Worm (Caenorhabditis elegans) whole organism, L1 larva: ENCODE data around the gene ctbp-1.

Source experiments
- C16A3.4 ChIP-seq: fragments of 150-350 bp; optimal IDR thresholded peaks from 2 replicates; lab custom pipeline; 2014; ENCODE audit warnings: missing biosample characterization, missing genetic modification characterization
- C34B4.2 ChIP-seq: sonication (generic microtip); optimal IDR thresholded peaks from 2 replicates; lab custom pipeline; 2017; ENCODE audit warnings: mild to moderate bottlenecking, missing genetic modification characterization, missing compliant biosample characterization
- ama-1 ChIP-seq: fragments of 150-350 bp; optimal IDR thresholded peaks from 2 replicates; lab custom pipeline; 2014
- blmp-1 ChIP-seq: fragments of 150-350 bp; optimal IDR thresholded peaks from 2 replicates; lab custom pipeline; 2014; ENCODE audit warnings: missing biosample characterization, missing genetic modification characterization
- ceh-63 ChIP-seq: fragments of 200-800 bp; sonication (Bioruptor generic); optimal IDR thresholded peaks from 2 replicates; lab custom pipeline; 2018; ENCODE audit warnings: mild to moderate bottlenecking, missing genetic modification characterization, missing compliant biosample characterization
- ceh-8 ChIP-seq: fragments of 200-800 bp; sonication (Bioruptor generic); optimal IDR thresholded peaks from 2 replicates; lab custom pipeline; 2018; ENCODE audit warnings: mild to moderate bottlenecking, missing genetic modification characterization, moderate library complexity, missing compliant biosample characterization
- ceh-82 ChIP-seq, 3 experiments: fragments of 150-350 bp in 1 of 3; sonication (generic microtip) in 2 of 3; optimal IDR thresholded peaks; 2 replicates each; lab custom pipeline; 2014 to 2017; ENCODE audit warnings: missing biosample characterization in 3 of 3, missing genetic modification characterization in 3 of 3
- ceh-88 ChIP-seq: fragments of 200-800 bp; sonication (Bioruptor generic); IDR thresholded peaks from 2 replicates; pipeline ENCODE4 v1.3.6; 2022; ENCODE audit warnings: missing genetic modification characterization, missing compliant biosample characterization
- ces-1 ChIP-seq: fragments of 150-350 bp; optimal IDR thresholded peaks from 2 replicates; lab custom pipeline; 2014; ENCODE audit warnings: missing biosample characterization, missing genetic modification reagents, missing genetic modification characterization
- dsc-1 ChIP-seq: sonication (generic microtip); optimal IDR thresholded peaks from 2 replicates; lab custom pipeline; 2016; ENCODE audit warnings: mild to moderate bottlenecking, missing genetic modification characterization, missing compliant biosample characterization
- efl-1 ChIP-seq, 4 experiments: fragments of 150-350 bp; optimal IDR thresholded peaks in 3 of 4; peaks in 1 of 4; 1 replicate in 1 of 4; 2 replicates in 3 of 4; lab custom pipeline; 2014; ENCODE audit warnings: missing biosample characterization in 2 of 4, missing genetic modification characterization in 2 of 4, missing genetic modification reagents in 2 of 4
- egl-13 ChIP-seq: sonication (generic microtip); optimal IDR thresholded peaks from 2 replicates; lab custom pipeline; 2016; ENCODE audit warnings: missing genotype, missing genetic modification reagents, missing genetic modification characterization, missing compliant biosample characterization
- elt-2 ChIP-seq: sonication (generic microtip); optimal IDR thresholded peaks from 2 replicates; lab custom pipeline; 2016; ENCODE audit warnings: missing genetic modification characterization, mild to moderate bottlenecking, inconsistent platforms, missing compliant biosample characterization, missing genetic modification reagents
- elt-3 ChIP-seq, 6 experiments: fragments of 150-350 bp in 1 of 6; sonication (generic microtip); optimal IDR thresholded peaks; 2 replicates each; lab custom pipeline; 2017 to 2018; ENCODE audit warnings: missing biosample characterization in 6 of 6, missing genetic modification characterization in 6 of 6, inconsistent platforms in 1 of 6
- fkh-4 ChIP-seq: sonication (generic microtip); optimal IDR thresholded peaks from 2 replicates; lab custom pipeline; 2016; ENCODE audit warnings: missing compliant biosample characterization, missing genetic modification characterization, borderline replicate concordance
- fkh-8 ChIP-seq: sonication (generic microtip); optimal IDR thresholded peaks from 2 replicates; lab custom pipeline; 2016; ENCODE audit warnings: mild to moderate bottlenecking, missing genetic modification characterization, missing compliant biosample characterization
- fos-1 ChIP-seq: fragments of 150-350 bp; optimal IDR thresholded peaks from 2 replicates; lab custom pipeline; 2014; ENCODE audit warnings: missing biosample characterization, missing genetic modification characterization
- grh-1 ChIP-seq: fragments of 200-800 bp; sonication (Bioruptor generic); IDR thresholded peaks from 2 replicates; pipeline ENCODE4 v1.3.6; 2022; ENCODE audit warnings: missing genetic modification reagents, missing genetic modification characterization, missing compliant biosample characterization
- hlh-17 ChIP-seq: fragments of 200-800 bp; sonication (Bioruptor generic); optimal IDR thresholded peaks from 2 replicates; lab custom pipeline; 2018; ENCODE audit warnings: missing genetic modification characterization, mild to moderate bottlenecking, missing compliant biosample characterization, moderate library complexity, borderline replicate concordance
- hlh-4 ChIP-seq: sonication (generic microtip); optimal IDR thresholded peaks from 2 replicates; lab custom pipeline; 2016; ENCODE audit warnings: mild to moderate bottlenecking, missing genetic modification characterization, missing compliant biosample characterization
- isw-1 ChIP-seq: fragments of 200-800 bp; sonication (Bioruptor generic); IDR thresholded peaks from 2 replicates; pipeline ENCODE4 v1.3.6; 2022; ENCODE audit warnings: missing genetic modification characterization, missing compliant biosample characterization
- lin-14 ChIP-seq: fragments of 200-800 bp; sonication (Bioruptor generic); optimal IDR thresholded peaks from 2 replicates; lab custom pipeline; 2018; ENCODE audit warnings: mild to moderate bottlenecking, missing genetic modification characterization, moderate library complexity, missing compliant biosample characterization
- lin-15B ChIP-seq: fragments of 150-350 bp; sonication (generic microtip); optimal IDR thresholded peaks from 3 replicates; lab custom pipeline; 2014; ENCODE audit warnings: missing biosample characterization, missing genetic modification characterization
- lin-35 ChIP-seq, 2 experiments: fragments of 150-350 bp; optimal IDR thresholded peaks; 2 replicates each; lab custom pipeline; 2014; ENCODE audit warnings: missing biosample characterization in 2 of 2, missing genetic modification characterization in 2 of 2, missing genetic modification reagents in 2 of 2
- lin-39 ChIP-seq: fragments of 150-350 bp; optimal IDR thresholded peaks from 2 replicates; lab custom pipeline; 2014; ENCODE audit warnings: missing biosample characterization, missing genetic modification reagents, missing genetic modification characterization
- lsy-2 ChIP-seq, 2 experiments: fragments of 150-350 bp; optimal IDR thresholded peaks; 2 replicates each; lab custom pipeline; 2014; ENCODE audit warnings: missing biosample characterization in 2 of 2, missing genetic modification characterization in 2 of 2
- mab-9 ChIP-seq: fragments of 200-800 bp; sonication (Bioruptor generic); IDR thresholded peaks from 2 replicates; pipeline ENCODE4 v1.3.6; 2022; ENCODE audit warnings: missing genetic modification reagents, missing genetic modification characterization, missing compliant biosample characterization
- mdl-1 ChIP-seq, 2 experiments: fragments of 150-350 bp; optimal IDR thresholded peaks; 2 replicates each; lab custom pipeline; 2014 to 2017; ENCODE audit warnings: missing biosample characterization in 2 of 2, missing genetic modification characterization in 2 of 2, inconsistent platforms in 1 of 2
- mef-2 ChIP-seq: fragments of 150-350 bp; optimal IDR thresholded peaks from 2 replicates; lab custom pipeline; 2014; ENCODE audit warnings: missing biosample characterization, missing genetic modification characterization
- nhr-12 ChIP-seq: sonication (generic microtip); optimal IDR thresholded peaks from 2 replicates; lab custom pipeline; 2017; ENCODE audit warnings: missing biosample characterization, missing genetic modification characterization
- nhr-47 ChIP-seq: sonication (generic microtip); optimal IDR thresholded peaks from 2 replicates; lab custom pipeline; 2016; ENCODE audit warnings: mild to moderate bottlenecking, missing genetic modification characterization, moderate library complexity, missing compliant biosample characterization
- nhr-71 ChIP-seq: sonication (generic microtip); optimal IDR thresholded peaks from 2 replicates; lab custom pipeline; 2016; ENCODE audit warnings: mild to moderate bottlenecking, missing genetic modification characterization, moderate library complexity, missing compliant biosample characterization
- nhr-76 ChIP-seq: sonication (generic microtip); optimal IDR thresholded peaks from 2 replicates; lab custom pipeline; 2017; ENCODE audit warnings: missing biosample characterization, missing genetic modification characterization
- nhr-85 ChIP-seq: sonication (generic microtip); peaks from one replicate; lab custom pipeline; 2016; ENCODE audit warnings: missing genetic modification characterization, inconsistent platforms, missing compliant biosample characterization
- nhr-90 ChIP-seq: sonication (generic microtip); optimal IDR thresholded peaks from 2 replicates; lab custom pipeline; 2016; ENCODE audit warnings: mild to moderate bottlenecking, missing genetic modification characterization, missing compliant biosample characterization; ENCODE audit not compliant: poor library complexity
- pqm-1 ChIP-seq: sonication (generic microtip); optimal IDR thresholded peaks from 3 replicates; lab custom pipeline; 2017; ENCODE audit warnings: missing biosample characterization, missing genetic modification characterization
- rnt-1 ChIP-seq: sonication (generic microtip); optimal IDR thresholded peaks from 2 replicates; lab custom pipeline; 2016; ENCODE audit warnings: mild to moderate bottlenecking, missing genetic modification characterization, moderate library complexity, missing compliant biosample characterization
- sox-4 ChIP-seq: sonication (generic microtip); optimal IDR thresholded peaks from 2 replicates; lab custom pipeline; 2016; ENCODE audit warnings: missing genetic modification characterization, missing compliant biosample characterization
- unc-30 ChIP-seq: sonication (generic microtip); optimal IDR thresholded peaks from 2 replicates; lab custom pipeline; 2017; ENCODE audit warnings: missing biosample characterization, missing genetic modification characterization
- unc-62 ChIP-seq: fragments of 150-350 bp; optimal IDR thresholded peaks from 2 replicates; lab custom pipeline; 2014; ENCODE audit warnings: missing biosample characterization, missing genetic modification reagents, missing genetic modification characterization
- unc-86 ChIP-seq: sonication (generic microtip); optimal IDR thresholded peaks from 2 replicates; lab custom pipeline; 2016; ENCODE audit warnings: missing genetic modification characterization, missing compliant biosample characterization
- xbp-1 ChIP-seq: sonication (generic microtip); optimal IDR thresholded peaks from 2 replicates; lab custom pipeline; 2016; ENCODE audit warnings: missing genetic modification characterization, missing compliant biosample characterization
- zag-1 ChIP-seq: fragments of 150-350 bp; optimal IDR thresholded peaks from 2 replicates; lab custom pipeline; 2014; ENCODE audit warnings: missing biosample characterization, missing genetic modification characterization
- zip-4 ChIP-seq: fragments of 200-800 bp; sonication (Bioruptor generic); optimal IDR thresholded peaks from 2 replicates; lab custom pipeline; 2018; ENCODE audit warnings: mild to moderate bottlenecking, missing genetic modification characterization, moderate library complexity, missing compliant biosample characterization

Gene ctbp-1

ce11 chrX:5862408-5862807, at the start of gene ctbp-1:
Gene ctbp-1 (plus strand): TSS chrX:5862708.
- no peak for TF ChIP-seq unc-86
- no peak for TF ChIP-seq ceh-8 (GFP tag; lab: Kevin White, UChicago)
- TF ChIP-seq isw-1 (GFP tag; lab: Robert Waterston, UW) = no peak
- no peak for TF ChIP-seq elt-3 (tag; optimal IDR thresholded peaks at IDR 0.05; lab: Kevin White, UChicago)
- TF ChIP-seq nhr-85 (tag; lab: Kevin White, UChicago) = no peak
- no peak for TF ChIP-seq grh-1
- no peak for TF ChIP-seq fkh-4 (tag; lab: Kevin White, UChicago)
- TF ChIP-seq ceh-63 (GFP tag; lab: Kevin White, UChicago) = no peak
- TF ChIP-seq fkh-8 (tag; lab: Kevin White, UChicago) = no peak
- no peak for TF ChIP-seq unc-30 (tag; lab: Kevin White, UChicago)
- no peak for TF ChIP-seq lin-15B
- no peak for TF ChIP-seq ceh-88 (GFP tag; lab: Robert Waterston, UW)
- TF ChIP-seq nhr-71 = no peak
- no peak for TF ChIP-seq mdl-1 (tag; optimal IDR thresholded peaks at IDR 0.05; lab: Kevin White, UChicago)
- TF ChIP-seq lin-35 (GFP tag; optimal IDR thresholded peaks at IDR 0.05; lab: Kevin White, UChicago) = no peak
- TF ChIP-seq hlh-17 (GFP tag; lab: Kevin White, UChicago) = no peak
- no peak for TF ChIP-seq ces-1 (GFP tag; lab: Kevin White, UChicago)
- no peak for TF ChIP-seq zag-1 (tag; lab: Kevin White, UChicago)

DNA sequence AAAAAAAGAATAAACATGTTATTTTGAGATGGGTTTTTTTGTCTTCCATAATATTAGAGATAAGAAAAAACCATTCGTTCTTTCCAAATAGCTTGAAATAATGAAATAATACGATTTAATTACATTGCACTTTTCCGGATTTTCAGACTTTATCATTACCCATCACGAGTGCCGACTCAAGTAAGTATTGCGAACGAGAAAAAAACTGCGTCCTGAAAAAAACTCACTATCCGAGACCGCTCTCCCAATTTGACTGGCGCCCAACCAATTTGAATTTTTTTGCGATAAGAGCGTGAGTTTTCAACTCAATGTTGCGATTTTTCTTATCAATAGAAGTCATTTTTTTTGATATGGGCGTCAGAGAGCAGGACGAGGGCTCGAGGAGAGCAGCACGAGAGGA, 49.5 kb upstream of the ctbp-1 start:
- TF ChIP-seq fos-1 (tag; lab: Kevin White, UChicago) (no peak), elt-2 (tag; lab: Kevin White, UChicago) (peak; percentile 83)

DNA sequence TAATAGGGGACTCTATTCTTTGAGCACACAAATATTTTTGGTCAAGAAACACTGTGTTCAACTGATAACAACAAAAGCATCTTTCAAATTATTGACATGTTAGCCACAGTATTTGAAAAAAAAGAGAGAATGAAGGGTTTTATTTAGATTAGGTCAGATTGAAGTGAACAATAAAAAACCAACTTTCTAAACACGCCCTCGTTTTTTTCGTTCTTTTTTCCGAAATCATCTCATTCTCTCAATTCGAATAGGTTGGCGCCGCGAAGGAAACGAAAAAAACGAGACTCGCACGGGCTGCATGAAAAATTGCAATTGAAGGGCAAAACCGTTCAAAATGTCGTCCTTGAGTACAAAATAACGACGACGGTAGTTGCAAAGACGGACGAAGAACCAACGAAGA, 48.2 kb upstream of the ctbp-1 start:
- TF ChIP-seq blmp-1 (tag; lab: Kevin White, UChicago) (peak; percentile 62), mef-2 (tag; lab: Kevin White, UChicago) (no peak), nhr-85 (tag; lab: Kevin White, UChicago) (peak; percentile 84), lin-14 (peak; percentile 70)
- TF ChIP-seq, all 84 proteins: peak for 3

DNA sequence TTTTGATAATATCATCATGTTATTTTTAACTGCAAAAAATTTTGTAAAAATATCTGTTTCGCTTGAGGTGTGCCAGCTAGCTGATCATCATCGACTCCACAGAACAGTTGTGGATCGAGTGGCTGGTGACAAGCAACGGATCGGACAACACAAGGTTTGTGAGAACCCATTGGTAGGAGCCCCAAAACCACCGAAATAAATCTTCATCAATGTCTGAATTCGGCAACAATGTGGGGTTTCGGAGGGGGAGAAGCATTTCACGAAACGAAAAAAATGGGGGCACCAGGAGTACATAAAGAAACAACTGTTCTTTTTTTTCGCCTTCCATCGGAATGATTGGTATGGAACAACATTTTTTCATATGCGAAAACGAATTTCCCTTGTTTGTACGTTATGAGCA, 47.2 kb upstream of the ctbp-1 start:
- TF ChIP-seq nhr-71 (peak; percentile 49), sox-4 (tag; lab: Kevin White, UChicago) (no peak), rnt-1 (tag; lab: Kevin White, UChicago) (peak; percentile 64), nhr-90 (tag; lab: Kevin White, UChicago) (no peak), lin-14 (peak; percentile 31)

ce11 chrX:5816346-5816745, 46.2 kb upstream of the ctbp-1 start:
- no peak for TF ChIP-seq pqm-1 (tag; lab: Kevin White, UChicago)
- no peak for TF ChIP-seq elt-3 (tag; optimal IDR thresholded peaks at IDR 0.05; lab: Kevin White, UChicago)
- no peak for TF ChIP-seq nhr-76 (tag; lab: Kevin White, UChicago)
- TF ChIP-seq ama-1 (lab: Kevin White, UChicago) = no peak
- no peak for TF ChIP-seq blmp-1 (tag; lab: Kevin White, UChicago)
- TF ChIP-seq mab-9 (GFP tag; lab: Robert Waterston, UW) = no peak
- no peak for TF ChIP-seq C16A3.4 (tag; lab: Kevin White, UChicago)
- TF ChIP-seq lin-14 = peak; percentile 64
- peak in 1 of 2 experiments; percentile 13 for TF ChIP-seq lsy-2 (tag; optimal IDR thresholded peaks at IDR 0.05; lab: Kevin White, UChicago)
- TF ChIP-seq lin-39 (tag; lab: Kevin White, UChicago) = no peak
- TF ChIP-seq nhr-47 (tag; lab: Kevin White, UChicago) = peak; percentile 12
- no peak for TF ChIP-seq C34B4.2 (tag; lab: Kevin White, UChicago)
- peak in 1 of 3 experiments; percentile 13 for TF ChIP-seq ceh-82 (tag; optimal IDR thresholded peaks at IDR 0.05; lab: Kevin White, UChicago)
- no peak for TF ChIP-seq zip-4 (GFP tag; lab: Kevin White, UChicago)
- TF ChIP-seq ceh-8 (GFP tag; lab: Kevin White, UChicago) = no peak
- TF ChIP-seq fos-1 (tag; lab: Kevin White, UChicago) = no peak
- no peak for TF ChIP-seq efl-1 (optimal IDR thresholded peaks at IDR 0.05; lab: Kevin White, UChicago)
- TF ChIP-seq efl-1 (GFP tag; optimal IDR thresholded peaks at IDR 0.05 in 1 of 2; lab: Kevin White, UChicago) = peak in 1 of 2 experiments; percentile 36
- peak; percentile 3 for TF ChIP-seq xbp-1 (tag; lab: Kevin White, UChicago)
- TF ChIP-seq hlh-4 (tag; lab: Kevin White, UChicago) = no peak
- no peak for TF ChIP-seq egl-13
- no peak for TF ChIP-seq unc-62 (GFP tag; lab: Kevin White, UChicago)
- no peak for TF ChIP-seq dsc-1 (tag; lab: Kevin White, UChicago)
- no peak for TF ChIP-seq nhr-12 (tag; lab: Kevin White, UChicago)
- TF ChIP-seq, all 84 proteins: peak for 6
